Fruit fly (Drosophila melanogaster) Kc167 (cell line): ENCODE data around the gene mmd.

Experiments used
- Myc ChIP-seq: fragments of >200 bp; optimal IDR thresholded peaks from 2 replicates; lab custom pipeline; 2017; ENCODE audit warnings: missing external identifiers
- Sin3A ChIP-seq: fragments of >200 bp; optimal IDR thresholded peaks from 2 replicates; lab custom pipeline; 2018; ENCODE audit warnings: missing external identifiers
- h ChIP-seq: fragments of >200 bp; optimal IDR thresholded peaks from 3 replicates; lab custom pipeline; 2018; ENCODE audit warnings: missing external identifiers

dm6 chrX:16005551-16006197 is 32.7 kb upstream of the mmd start, which contains the start of the genes vap and CG12698:
- TF ChIP-seq h (lab: Kevin White, UChicago), result no peak
- no peak for TF ChIP-seq Sin3A (lab: Kevin White, UChicago)
- TF ChIP-seq Myc (lab: Kevin White, UChicago), result no peak
